Worm (Caenorhabditis elegans) whole organism, young adult: ENCODE data around the gene F38E1.10.

Experiments
- B0261.1 ChIP-seq: sonication (generic microtip); optimal IDR thresholded peaks from 2 replicates; lab custom pipeline; 2016; ENCODE audit warnings: mild to moderate bottlenecking, missing genetic modification characterization, moderate library complexity, missing compliant biosample characterization
- aptf-3 ChIP-seq: fragments of 200-800 bp; sonication (Bioruptor generic); IDR thresholded peaks from 2 replicates; pipeline ENCODE4 v1.3.6; 2022; ENCODE audit warnings: missing genetic modification characterization, missing compliant biosample characterization
- athp-1 ChIP-seq: sonication (generic microtip); optimal IDR thresholded peaks from 2 replicates; lab custom pipeline; 2017; ENCODE audit warnings: mild to moderate bottlenecking, missing genetic modification characterization, missing compliant biosample characterization
- dpl-1 ChIP-seq: fragments of 150-350 bp; optimal IDR thresholded peaks from 2 replicates; lab custom pipeline; 2014; ENCODE audit warnings: missing biosample characterization, missing genetic modification reagents, missing genetic modification characterization
- efl-1 ChIP-seq: fragments of 150-350 bp; optimal IDR thresholded peaks from 2 replicates; lab custom pipeline; 2014; ENCODE audit warnings: missing biosample characterization, missing genetic modification reagents, missing genetic modification characterization
- egrh-3 ChIP-seq: fragments of 200-800 bp; sonication (Bioruptor generic); IDR thresholded peaks from 2 replicates; pipeline ENCODE4 v1.3.6; 2022; ENCODE audit warnings: missing genetic modification reagents, missing genetic modification characterization, missing compliant biosample characterization
- hmg-1.2 ChIP-seq: fragments of 200-800 bp; sonication (Bioruptor generic); IDR thresholded peaks from 2 replicates; pipeline ENCODE4 v1.3.6; 2022; ENCODE audit warnings: missing genetic modification reagents, missing genetic modification characterization, missing compliant biosample characterization
- lir-1 ChIP-seq: fragments of 200-800 bp; sonication (Bioruptor generic); conservative IDR thresholded peaks from 2 replicates; pipeline ENCODE4 v1.3.6; 2022; ENCODE audit warnings: missing genetic modification reagents, missing genetic modification characterization, missing compliant biosample characterization
- madf-6 ChIP-seq: fragments of 200-800 bp; sonication (Bioruptor generic); IDR thresholded peaks from 2 replicates; pipeline ENCODE4 v1.3.6; 2022; ENCODE audit warnings: missing genetic modification reagents, missing genetic modification characterization, missing compliant biosample characterization
- madf-8 ChIP-seq: fragments of 200-800 bp; sonication (Bioruptor generic); conservative IDR thresholded peaks from 2 replicates; pipeline ENCODE4 v1.3.6; 2022; ENCODE audit warnings: missing genetic modification reagents, missing genetic modification characterization, missing compliant biosample characterization
- mcd-1 ChIP-seq: fragments of 200-800 bp; sonication (Bioruptor generic); IDR thresholded peaks from 2 replicates; pipeline ENCODE4 v1.3.6; 2022; ENCODE audit warnings: missing genetic modification reagents, missing genetic modification characterization, missing compliant biosample characterization
- nfya-1 ChIP-seq: sonication (generic microtip); optimal IDR thresholded peaks from 2 replicates; lab custom pipeline; 2017; ENCODE audit warnings: antibody characterized with exemption, missing compliant biosample characterization, missing genetic modification characterization, borderline replicate concordance; ENCODE audit not compliant: insufficient read depth
- nfyb-1 ChIP-seq: fragments of 200-800 bp; sonication (Bioruptor generic); IDR thresholded peaks from 2 replicates; pipeline ENCODE4 v1.3.6; 2022; ENCODE audit warnings: missing genetic modification reagents, missing genetic modification characterization, missing compliant biosample characterization
- rec-8 ChIP-seq, 2 experiments: sonication (generic microtip); optimal IDR thresholded peaks; 2 replicates each; lab custom pipeline; 2016; ENCODE audit warnings: mild to moderate bottlenecking in 2 of 2, missing genetic modification characterization in 2 of 2, missing genetic modification reagents in 2 of 2, missing genotype in 2 of 2, missing biosample characterization in 1 of 2, missing compliant biosample characterization in 1 of 2, moderate library complexity in 1 of 2
- rpc-1 ChIP-seq, 2 experiments: fragments of 150-350 bp in 1 of 2; sonication (generic microtip) in 1 of 2; optimal IDR thresholded peaks; 2 replicates each; lab custom pipeline; 2014 to 2018; ENCODE audit warnings: missing biosample characterization in 1 of 2, missing genetic modification characterization in 1 of 2, missing genetic modification reagents in 1 of 2, missing genotype in 1 of 2
- snpc-1.3 ChIP-seq: sonication (generic microtip); optimal IDR thresholded peaks from 2 replicates; lab custom pipeline; 2017; ENCODE audit warnings: missing genetic modification characterization, mild to moderate bottlenecking, missing compliant biosample characterization, antibody characterized with exemption, moderate library complexity, missing genotype, missing genetic modification reagents; ENCODE audit not compliant: insufficient read depth
- unc-130 ChIP-seq: sonication (generic microtip); optimal IDR thresholded peaks from 2 replicates; lab custom pipeline; 2016; ENCODE audit warnings: missing genetic modification reagents, missing genetic modification characterization, missing compliant biosample characterization
- zfh-2 ChIP-seq: fragments of 200-800 bp; sonication (Bioruptor generic); conservative IDR thresholded peaks from 2 replicates; pipeline ENCODE4 v1.3.6; 2022; ENCODE audit warnings: missing genetic modification reagents, missing genetic modification characterization, missing compliant biosample characterization
- ztf-22 ChIP-seq: fragments of 200-800 bp; sonication (Bioruptor generic); optimal IDR thresholded peaks from 2 replicates; lab custom pipeline; 2018; ENCODE audit warnings: mild to moderate bottlenecking, missing genetic modification characterization, moderate library complexity, missing compliant biosample characterization
- ztf-28 ChIP-seq: fragments of 200-800 bp; sonication (Bioruptor generic); IDR thresholded peaks from 2 replicates; pipeline ENCODE4 v1.3.6; 2022; ENCODE audit warnings: missing genetic modification reagents, missing genetic modification characterization, missing compliant biosample characterization

The F38E1.10 gene

DNA sequence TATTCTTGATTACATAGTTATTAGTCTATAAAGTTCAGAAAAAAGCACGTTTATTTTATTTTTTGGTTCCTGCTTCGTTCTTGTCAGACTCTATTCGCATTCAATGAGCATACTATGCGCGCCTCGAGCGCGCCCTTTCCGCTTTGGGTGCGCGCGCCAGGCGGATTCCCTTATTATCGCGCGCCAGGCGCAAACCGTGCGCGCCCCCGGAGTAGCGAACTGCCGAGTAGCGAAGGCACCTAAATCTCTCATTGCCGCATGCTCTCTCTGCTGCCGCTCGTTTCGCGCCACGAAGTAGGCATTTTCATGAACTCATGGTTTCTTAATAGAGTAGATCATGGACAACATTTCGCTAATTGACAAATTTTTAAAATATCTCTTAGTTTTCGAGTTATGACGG lies 48.2 kb downstream of the F38E1.10 start:
- peak; percentile 81 for TF ChIP-seq zfh-2 (GFP tag; lab: Robert Waterston, UW)
- TF ChIP-seq B0261.1 (tag; lab: Kevin White, UChicago), result no peak
- peak; percentile 79; the same call in 1 of the 2 replicates for TF ChIP-seq egrh-3
- TF ChIP-seq hmg-1.2 (GFP tag; lab: Robert Waterston, UW), result peak; percentile 60; the same call in 1 of the 2 replicates
- TF ChIP-seq aptf-3 (GFP tag; lab: Robert Waterston, UW), result 0 out of 2 replicates have a peak, but pooled peaks have one; percentile 53
- TF ChIP-seq snpc-1.3 (tag; lab: Kevin White, UChicago), result no peak
- no peak for TF ChIP-seq rec-8 (tag; optimal IDR thresholded peaks at IDR 0.05; lab: Kevin White, UChicago)
- TF ChIP-seq efl-1 (GFP tag; lab: Kevin White, UChicago), result peak; percentile 14
- no peak for TF ChIP-seq unc-130 (GFP tag; lab: Kevin White, UChicago)
- TF ChIP-seq ztf-22 (GFP tag; lab: Kevin White, UChicago), result no peak
- TF ChIP-seq madf-6 (GFP tag; lab: Robert Waterston, UW), result peak; percentile 72
- no peak for TF ChIP-seq ztf-28 (GFP tag; lab: Robert Waterston, UW)
- TF ChIP-seq madf-8 (GFP tag; lab: Robert Waterston, UW), result peak; percentile 35; the same call in 1 of the 2 replicates
- no peak for TF ChIP-seq lir-1 (GFP tag; lab: Robert Waterston, UW)
- no peak for TF ChIP-seq nfya-1 (tag; lab: Kevin White, UChicago)
- no peak for TF ChIP-seq dpl-1 (GFP tag; lab: Kevin White, UChicago)

DNA sequence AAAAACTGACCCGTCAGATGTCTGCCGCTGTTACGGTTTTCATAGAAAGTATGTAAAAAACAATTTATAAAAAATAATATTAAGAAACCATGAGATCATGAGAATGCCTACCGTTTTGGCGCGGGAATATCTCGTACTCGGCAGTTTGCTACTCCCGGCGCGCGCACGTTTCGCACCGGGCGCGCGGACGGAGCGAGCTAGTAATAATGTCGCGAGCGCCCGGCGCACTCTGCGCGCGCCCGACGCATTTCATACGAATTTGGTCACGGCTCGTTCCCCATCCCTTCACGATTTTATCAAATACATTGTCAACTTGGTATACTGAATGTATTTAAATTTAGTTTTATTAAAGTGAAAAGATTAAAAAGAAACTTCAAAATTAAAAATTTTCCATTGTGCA lies 49.4 kb downstream of the F38E1.10 start:
- TF ChIP-seq rpc-1 (optimal IDR thresholded peaks at IDR 0.05; lab: Kevin White, UChicago) (no peak), rpc-1 (tag; optimal IDR thresholded peaks at IDR 0.05; lab: Kevin White, UChicago) (no peak), athp-1 (tag; lab: Kevin White, UChicago) (no peak), nfyb-1 (GFP tag; lab: Robert Waterston, UW) (no peak), mcd-1 (no peak), zfh-2 (GFP tag; lab: Robert Waterston, UW) (peak; percentile 63)
- TF ChIP-seq, all 124 proteins: peak for 1
